Worm (Caenorhabditis elegans): Measurements from ENCODE around the gene srg-39.
"Not testable (repeated sequence)": the region's sequence is repeated elsewhere in the genome, so short reads cannot be mapped to it uniquely, and the experiment has no call there.

srg-39 gene

DNA sequence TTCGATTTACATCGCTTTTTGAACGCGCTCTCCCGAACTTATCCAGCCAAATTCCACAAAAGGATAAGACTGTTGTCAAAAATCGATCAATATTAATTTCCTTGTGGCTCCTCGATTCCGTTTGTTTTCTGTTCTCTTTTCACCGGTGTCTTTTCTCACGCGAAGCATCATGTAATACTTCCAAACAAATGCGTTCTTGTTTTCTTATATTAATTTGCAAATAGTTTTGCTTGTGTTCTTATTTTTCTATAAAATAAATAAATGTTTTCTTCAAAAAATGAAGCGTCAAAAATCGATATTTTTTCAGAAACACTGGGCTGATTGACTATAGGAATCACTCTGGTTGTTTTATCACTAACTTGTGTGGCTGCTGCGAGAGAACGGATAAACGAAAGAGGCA lies 38.6 kb downstream of the srg-39 start, which contains the start of gene math-33:
math-33 (plus strand) TSS at position 301 of the 400 bp plus-strand sequence.
- TF ChIP-seq lin-11 (tag; optimal IDR thresholded peaks at IDR 0.05) (no peak), nhr-21 (tag; optimal IDR thresholded peaks at IDR 0.05) (no peak)

ce11 chrV:11113041-11113574 lies 39.1 kb downstream of the srg-39 start, which contains the start of gene erfa-3:
Gene erfa-3, minus strand, starts transcription at chrV:11113091.
- TF ChIP-seq sem-4 (tag; optimal IDR thresholded peaks at IDR 0.05) (peak; percentile 30), ztf-4 (tag; optimal IDR thresholded peaks at IDR 0.05) (no peak), F13H6.1 (tag; optimal IDR thresholded peaks at IDR 0.05) (peak; percentile 77), lin-11 (tag; optimal IDR thresholded peaks at IDR 0.05) (peak; percentile 63), fos-1 (tag; optimal IDR thresholded peaks at IDR 0.05) (peak; percentile 7), egl-27 (tag; optimal IDR thresholded peaks at IDR 0.05) (peak; percentile 33), C34F6.9 (tag; optimal IDR thresholded peaks at IDR 0.05) (peak; percentile 65), ceh-16 (tag; optimal IDR thresholded peaks at IDR 0.05) (no peak), lin-13 (GFP tag; optimal IDR thresholded peaks at IDR 0.05) (peak; percentile 43), sma-3 (GFP tag; optimal IDR thresholded peaks at IDR 0.05) (peak; percentile 69), mab-5 (tag; optimal IDR thresholded peaks at IDR 0.05) (peak; percentile 56), unc-39 (tag; optimal IDR thresholded peaks at IDR 0.05) (no peak), nhr-21 (tag; optimal IDR thresholded peaks at IDR 0.05) (peak; percentile 6), nhr-129 (tag; optimal IDR thresholded peaks at IDR 0.05) (peak; percentile 71), nhr-12 (tag; optimal IDR thresholded peaks at IDR 0.05) (no peak), lsy-2 (tag; optimal IDR thresholded peaks at IDR 0.05) (peak in 1 of 2 experiments; percentile 63), sma-9 (GFP tag; optimal IDR thresholded peaks at IDR 0.05) (peak; percentile 48), sma-9 (tag; optimal IDR thresholded peaks at IDR 0.05) (no peak), ceh-82 (tag; optimal IDR thresholded peaks at IDR 0.05) (no peak), unc-55 (GFP tag; optimal IDR thresholded peaks at IDR 0.05) (peak; percentile 73), crh-2 (tag; optimal IDR thresholded peaks at IDR 0.05) (peak; percentile 46), gmeb-1 (tag; optimal IDR thresholded peaks at IDR 0.05) (peak; percentile 71), nhr-25 (tag; optimal IDR thresholded peaks at IDR 0.05) (peak; percentile 66)

DNA sequence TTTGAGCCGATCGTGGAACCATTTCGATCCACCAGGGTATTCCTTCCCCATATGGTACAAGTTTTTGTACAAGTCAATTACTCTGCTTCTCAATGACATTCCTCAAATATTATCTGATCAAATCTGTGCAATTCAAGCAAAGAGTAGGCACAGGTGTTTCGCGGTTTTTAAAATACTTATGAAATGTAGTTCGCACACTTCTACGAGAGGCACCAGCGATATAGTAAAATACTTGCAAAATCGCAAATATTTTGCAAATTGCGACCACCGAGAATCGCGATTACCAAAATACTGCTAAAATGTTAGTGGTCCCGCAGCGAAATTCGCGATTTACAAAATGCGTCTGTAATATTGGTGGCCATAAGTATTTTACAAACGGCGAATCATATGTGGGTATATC lies 42.6 kb downstream of the srg-39 start, which contains the start of gene Y42A5A.5:
Y42A5A.5 (minus strand) TSS at position 101 of the 400 bp plus-strand sequence.
- not testable (repeated sequence) for TF ChIP-seq nhr-77, nhr-25, alr-1 (tag; optimal IDR thresholded peaks at IDR 0.05)

ce11 chrV:11104408-11104807 lies 47.8 kb downstream of the srg-39 start:
- TF ChIP-seq fos-1 (tag; optimal IDR thresholded peaks at IDR 0.05) (no peak), ama-1 (optimal IDR thresholded peaks at IDR 0.05) (no peak), nhr-6 (tag; optimal IDR thresholded peaks at IDR 0.05) (no peak), nhr-21 (tag; optimal IDR thresholded peaks at IDR 0.05) (no peak), ceh-16 (tag; optimal IDR thresholded peaks at IDR 0.05) (no peak), elt-1 (tag; optimal IDR thresholded peaks at IDR 0.05) (no peak)

Measured in whole organism, L2 larva.